Worm (Caenorhabditis elegans): ENCODE data around the gene evl-18.

DNA sequence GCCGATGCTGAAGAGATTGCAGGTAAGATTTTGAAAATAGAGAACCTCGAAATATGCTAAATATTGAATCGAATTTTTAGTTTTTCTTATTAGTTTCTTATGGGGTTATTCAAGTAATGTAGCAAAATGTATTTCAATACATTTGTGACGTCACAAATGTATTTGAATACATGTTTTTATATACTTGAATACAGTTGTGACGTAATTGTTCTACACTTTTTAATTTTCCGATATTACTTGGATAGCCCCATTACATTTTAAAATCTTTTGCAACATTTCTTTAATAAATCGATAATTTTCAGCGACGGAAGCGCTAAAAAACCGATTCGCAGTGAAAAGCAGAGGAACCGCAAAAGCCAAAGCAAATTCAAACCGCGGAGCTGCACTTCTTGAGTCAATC, 3.5 kb upstream of the evl-18 start:
- TF ChIP-seq lsy-2 (tag; optimal IDR thresholded peaks at IDR 0.05), result no peak
- TF ChIP-seq nhr-12 (tag; optimal IDR thresholded peaks at IDR 0.05), result no peak
